Worm (Caenorhabditis elegans) whole organism, L2 larva: Measurements from ENCODE around the gene cutl-23.

Experiments
- C34F6.9 ChIP-seq: fragments of 150-350 bp; optimal IDR thresholded peaks from 2 replicates; lab custom pipeline; 2014; ENCODE audit warnings: missing biosample characterization, missing genetic modification characterization
- F13H6.1 ChIP-seq: sonication (generic microtip); optimal IDR thresholded peaks from 2 replicates; lab custom pipeline; 2016; ENCODE audit warnings: missing genetic modification characterization, missing compliant biosample characterization
- R02D3.7 ChIP-seq: fragments of 150-350 bp; optimal IDR thresholded peaks from 2 replicates; lab custom pipeline; 2014; ENCODE audit warnings: missing biosample characterization, missing genetic modification characterization
- Y55F3AM.14 ChIP-seq: fragments of 200-800 bp; sonication (Bioruptor generic); optimal IDR thresholded peaks from 2 replicates; lab custom pipeline; 2018; ENCODE audit warnings: mild to moderate bottlenecking, missing genetic modification characterization, missing compliant biosample characterization
- ZK546.5 ChIP-seq: sonication (generic microtip); optimal IDR thresholded peaks from 2 replicates; lab custom pipeline; 2017; ENCODE audit warnings: missing biosample characterization, missing genetic modification characterization
- alr-1 ChIP-seq: fragments of 150-350 bp; optimal IDR thresholded peaks from 2 replicates; lab custom pipeline; 2014; ENCODE audit warnings: missing biosample characterization, missing genetic modification characterization
- aly-2 ChIP-seq: fragments of 150-350 bp; optimal IDR thresholded peaks from 2 replicates; lab custom pipeline; 2014; ENCODE audit warnings: missing biosample characterization, missing genetic modification characterization
- ceh-82 ChIP-seq: fragments of 150-350 bp; optimal IDR thresholded peaks from 2 replicates; lab custom pipeline; 2014; ENCODE audit warnings: missing biosample characterization, missing genetic modification characterization
- crh-2 ChIP-seq: sonication (generic microtip); optimal IDR thresholded peaks from 2 replicates; lab custom pipeline; 2017; ENCODE audit warnings: missing biosample characterization, missing genetic modification characterization
- dmd-4 ChIP-seq: sonication (generic microtip); optimal IDR thresholded peaks from 2 replicates; lab custom pipeline; 2017; ENCODE audit warnings: missing biosample characterization, missing genetic modification characterization
- egl-27 ChIP-seq: sonication (generic microtip); optimal IDR thresholded peaks from 3 replicates; lab custom pipeline; 2017; ENCODE audit warnings: missing biosample characterization, missing genetic modification reagents, missing genetic modification characterization
- fos-1 ChIP-seq: fragments of 150-350 bp; optimal IDR thresholded peaks from 2 replicates; lab custom pipeline; 2014; ENCODE audit warnings: missing biosample characterization, missing genetic modification characterization
- gmeb-1 ChIP-seq: fragments of 150-350 bp; optimal IDR thresholded peaks from 2 replicates; lab custom pipeline; 2014; ENCODE audit warnings: missing biosample characterization, missing genetic modification characterization
- lin-11 ChIP-seq: fragments of 150-350 bp; sonication (generic microtip); optimal IDR thresholded peaks from 2 replicates; lab custom pipeline; 2014; ENCODE audit warnings: missing biosample characterization, missing genetic modification characterization, inconsistent platforms, mixed read lengths
- lin-13 ChIP-seq: fragments of 150-350 bp; optimal IDR thresholded peaks from 2 replicates; lab custom pipeline; 2014; ENCODE audit warnings: missing biosample characterization, missing genetic modification reagents, missing genetic modification characterization
- lin-39 ChIP-seq: fragments of 150-350 bp; optimal IDR thresholded peaks from 2 replicates; lab custom pipeline; 2014; ENCODE audit warnings: missing biosample characterization, missing genetic modification reagents, missing genetic modification characterization
- mab-5 ChIP-seq: fragments of 150-350 bp; optimal IDR thresholded peaks from 2 replicates; lab custom pipeline; 2014; ENCODE audit warnings: missing biosample characterization, missing genetic modification characterization
- mbf-1 ChIP-seq: sonication (generic microtip); optimal IDR thresholded peaks from 2 replicates; lab custom pipeline; 2017; ENCODE audit warnings: missing biosample characterization, missing genetic modification characterization
- mdl-1 ChIP-seq, 2 experiments: fragments of 150-350 bp in 1 of 2; sonication (generic microtip) in 1 of 2; optimal IDR thresholded peaks; 2 replicates each; lab custom pipeline; 2017; ENCODE audit warnings: missing biosample characterization in 2 of 2, missing genetic modification characterization in 2 of 2
- nhr-10 ChIP-seq: sonication (generic microtip); optimal IDR thresholded peaks from 2 replicates; lab custom pipeline; 2017; ENCODE audit warnings: missing biosample characterization, missing genetic modification characterization
- nhr-11 ChIP-seq: fragments of 150-350 bp; optimal IDR thresholded peaks from 2 replicates; lab custom pipeline; 2014; ENCODE audit warnings: missing biosample characterization, missing genetic modification characterization
- nhr-129 ChIP-seq: fragments of 150-350 bp; optimal IDR thresholded peaks from 2 replicates; lab custom pipeline; 2014; ENCODE audit warnings: missing biosample characterization, missing genetic modification characterization
- nhr-21 ChIP-seq: fragments of 150-350 bp; optimal IDR thresholded peaks from 2 replicates; lab custom pipeline; 2014; ENCODE audit warnings: missing biosample characterization, missing genetic modification characterization
- nhr-25 ChIP-seq: fragments of 150-350 bp; sonication (generic microtip); optimal IDR thresholded peaks from 3 replicates; lab custom pipeline; 2014; ENCODE audit warnings: missing biosample characterization, missing genetic modification characterization
- nhr-6 ChIP-seq: fragments of 150-350 bp; optimal IDR thresholded peaks from 2 replicates; lab custom pipeline; 2014; ENCODE audit warnings: missing biosample characterization, missing genetic modification characterization
- nhr-77 ChIP-seq: fragments of 150-350 bp; optimal IDR thresholded peaks from 2 replicates; lab custom pipeline; 2014; ENCODE audit warnings: missing biosample characterization, missing genetic modification characterization
- peb-1 ChIP-seq: fragments of 150-350 bp; optimal IDR thresholded peaks from 2 replicates; lab custom pipeline; 2014; ENCODE audit warnings: missing biosample characterization, missing genetic modification characterization
- sem-4 ChIP-seq: fragments of 150-350 bp; optimal IDR thresholded peaks from 2 replicates; lab custom pipeline; 2014; ENCODE audit warnings: missing biosample characterization, missing genetic modification reagents, missing genetic modification characterization
- sma-3 ChIP-seq: sonication (generic microtip); optimal IDR thresholded peaks from 2 replicates; lab custom pipeline; 2016; ENCODE audit warnings: missing genetic modification reagents, missing genetic modification characterization, missing compliant biosample characterization
- sma-9 ChIP-seq, 2 experiments: fragments of 150-350 bp in 1 of 2; sonication (generic microtip) in 1 of 2; optimal IDR thresholded peaks; 2 replicates each; lab custom pipeline; 2014 to 2016; ENCODE audit warnings: missing genetic modification characterization in 2 of 2, mild to moderate bottlenecking in 1 of 2, missing biosample characterization in 1 of 2, missing compliant biosample characterization in 1 of 2, missing genetic modification reagents in 1 of 2, moderate library complexity in 1 of 2
- unc-62 ChIP-seq: fragments of 150-350 bp; optimal IDR thresholded peaks from 2 replicates; lab custom pipeline; 2014; ENCODE audit warnings: missing biosample characterization, missing genetic modification reagents, missing genetic modification characterization

The cutl-23 gene

ce11 chrIII:5721888-5722287 is 48.1 kb upstream of the cutl-23 start (continued):
- peak; percentile 17 for TF ChIP-seq R02D3.7 (tag; lab: Kevin White, UChicago)
- TF ChIP-seq ceh-82 (tag; lab: Kevin White, UChicago) = no peak
- TF ChIP-seq F13H6.1 (tag; lab: Kevin White, UChicago) = peak; percentile 71
- TF ChIP-seq crh-2 (tag; lab: Kevin White, UChicago) = peak; percentile 66
- peak; percentile 93 for TF ChIP-seq sma-9 (GFP tag; optimal IDR thresholded peaks at IDR 0.05; lab: Kevin White, UChicago)
- no peak for TF ChIP-seq sma-9 (tag; optimal IDR thresholded peaks at IDR 0.05; lab: Kevin White, UChicago)
- TF ChIP-seq lin-11 (tag; lab: Kevin White, UChicago) = peak; percentile 27
- TF ChIP-seq mbf-1 (tag; lab: Kevin White, UChicago) = no peak
- no peak for TF ChIP-seq egl-27
- TF ChIP-seq ZK546.5 (tag; lab: Kevin White, UChicago) = no peak
- peak; percentile 52 for TF ChIP-seq lin-13
- no peak for TF ChIP-seq nhr-11 (tag; lab: Kevin White, UChicago)
- no peak for TF ChIP-seq Y55F3AM.14 (GFP tag; lab: Kevin White, UChicago)
- peak; percentile 68 for TF ChIP-seq C34F6.9 (tag; lab: Kevin White, UChicago)
- TF ChIP-seq sma-3 (GFP tag; lab: Kevin White, UChicago) = peak; percentile 84

ce11 chrIII:5722550-5722949 is 47.4 kb upstream of the cutl-23 start, which contains the start of gene wrm-1:
Gene wrm-1, plus strand, starts transcription at chrIII:5722850.
- TF ChIP-seq nhr-129 (no peak), sem-4 (tag; lab: Kevin White, UChicago) (no peak)

- TF ChIP-seq ZK546.5 (tag; lab: Kevin White, UChicago) (no peak), sem-4 (tag; lab: Kevin White, UChicago) (no peak), nhr-77 (no peak), lin-11 (tag; lab: Kevin White, UChicago) (no peak), peb-1 (tag; lab: Kevin White, UChicago) (no peak), alr-1 (tag; lab: Kevin White, UChicago) (no peak)
- TF ChIP-seq, all 48 proteins: peak for 0
Observed at ce11 chrIII:5727827-5728226, 42.2 kb upstream of the cutl-23 start, which contains the start of gene egg-1. Gene egg-1, plus strand, starts transcription at chrIII:5728180.

ce11 chrIII:5729367-5729766 is 40.6 kb upstream of the cutl-23 start:
- TF ChIP-seq aly-2 (tag; lab: Kevin White, UChicago) = no peak
- no peak for TF ChIP-seq nhr-6 (tag; lab: Kevin White, UChicago)
- TF ChIP-seq nhr-10 = no peak
- TF ChIP-seq nhr-25 (tag; lab: Kevin White, UChicago) = no peak
- no peak for TF ChIP-seq lin-39 (tag; lab: Kevin White, UChicago)
- TF ChIP-seq mab-5 = no peak
- TF ChIP-seq R02D3.7 (tag; lab: Kevin White, UChicago) = no peak
- TF ChIP-seq mbf-1 (tag; lab: Kevin White, UChicago) = no peak
- TF ChIP-seq gmeb-1 (tag; lab: Kevin White, UChicago) = no peak
- no peak for TF ChIP-seq sma-9 (GFP tag; optimal IDR thresholded peaks at IDR 0.05; lab: Kevin White, UChicago)
- no peak for TF ChIP-seq sma-9 (tag; optimal IDR thresholded peaks at IDR 0.05; lab: Kevin White, UChicago)
- TF ChIP-seq ceh-82 (tag; lab: Kevin White, UChicago) = no peak
- no peak for TF ChIP-seq sem-4 (tag; lab: Kevin White, UChicago)

- no peak for TF ChIP-seq nhr-6 (tag; lab: Kevin White, UChicago)
- no peak for TF ChIP-seq nhr-10
- no peak for TF ChIP-seq fos-1 (tag; lab: Kevin White, UChicago)
- no peak for TF ChIP-seq peb-1 (tag; lab: Kevin White, UChicago)
- no peak for TF ChIP-seq nhr-21
- no peak for TF ChIP-seq nhr-129
- TF ChIP-seq nhr-25 (tag; lab: Kevin White, UChicago) = no peak
- no peak for TF ChIP-seq lin-11 (tag; lab: Kevin White, UChicago)
- TF ChIP-seq mdl-1 (tag; optimal IDR thresholded peaks at IDR 0.05; lab: Kevin White, UChicago) = no peak
- no peak for TF ChIP-seq F13H6.1 (tag; lab: Kevin White, UChicago)
- no peak for TF ChIP-seq unc-62 (GFP tag; lab: Kevin White, UChicago)
- no peak for TF ChIP-seq C34F6.9 (tag; lab: Kevin White, UChicago)
- TF ChIP-seq ceh-82 (tag; lab: Kevin White, UChicago) = no peak
- no peak for TF ChIP-seq ZK546.5 (tag; lab: Kevin White, UChicago)
- no peak for TF ChIP-seq mbf-1 (tag; lab: Kevin White, UChicago)
- TF ChIP-seq alr-1 (tag; lab: Kevin White, UChicago) = no peak
- TF ChIP-seq dmd-4 (tag; lab: Kevin White, UChicago) = no peak
- no peak for TF ChIP-seq sem-4 (tag; lab: Kevin White, UChicago)
- TF ChIP-seq nhr-11 (tag; lab: Kevin White, UChicago) = no peak
- TF ChIP-seq R02D3.7 (tag; lab: Kevin White, UChicago) = no peak
Observed at ce11 chrIII:5730041-5730440, 39.9 kb upstream of the cutl-23 start.
